Worm (Caenorhabditis elegans): ENCODE results near the gene fbxb-62.

The fbxb-62 gene

ce11 chrV:19260686-19261085, 41.1 kb downstream of the fbxb-62 start:
- TF ChIP-seq fkh-10 (GFP tag; optimal IDR thresholded peaks at IDR 0.05): no peak

ce11 chrV:19259403-19259802, 42.4 kb downstream of the fbxb-62 start:
- TF ChIP-seq nhr-77 (tag; optimal IDR thresholded peaks at IDR 0.05) (no peak), nfya-1 (tag; optimal IDR thresholded peaks at IDR 0.05; ENCODE audit: insufficient read depth) (no peak), egl-5 (tag; optimal IDR thresholded peaks at IDR 0.05) (no peak), elt-2 (tag; optimal IDR thresholded peaks at IDR 0.05) (no peak), ztf-11 (tag; optimal IDR thresholded peaks at IDR 0.05) (no peak), nhr-43 (tag; optimal IDR thresholded peaks at IDR 0.05; ENCODE audit: poor library complexity, severe bottlenecking) (no peak)

ce11 chrV:19257653-19258052, 44.2 kb downstream of the fbxb-62 start, which contains the start of gene F21D9.3:
Gene F21D9.3, minus strand, starts transcription at chrV:19257753.
- TF ChIP-seq elt-1 (tag; optimal IDR thresholded peaks at IDR 0.05): no peak
- TF ChIP-seq nhr-25 (tag; optimal IDR thresholded peaks at IDR 0.05): no peak
- TF ChIP-seq mml-1 (tag; optimal IDR thresholded peaks at IDR 0.05): no peak
- TF ChIP-seq tbx-2 (tag; optimal IDR thresholded peaks at IDR 0.05): no peak
- no peak for TF ChIP-seq pha-4 (tag; optimal IDR thresholded peaks at IDR 0.05)
- TF ChIP-seq skn-1 (tag; optimal IDR thresholded peaks at IDR 0.05): no peak

ce11 chrV:19253520-19253919, 48.3 kb downstream of the fbxb-62 start, which contains the start of gene F21D9.4:
Gene F21D9.4, plus strand, starts transcription at chrV:19253820.
- TF ChIP-seq elt-1 (tag; optimal IDR thresholded peaks at IDR 0.05) (no peak), hmg-11 (tag; optimal IDR thresholded peaks at IDR 0.05) (no peak), pha-4 (tag; optimal IDR thresholded peaks at IDR 0.05) (no peak), lin-39 (tag; optimal IDR thresholded peaks at IDR 0.05) (no peak), lin-15B (tag; optimal IDR thresholded peaks at IDR 0.05) (no peak), snpc-4 (tag; optimal IDR thresholded peaks at IDR 0.05) (no peak), egl-5 (tag; optimal IDR thresholded peaks at IDR 0.05) (no peak), fkh-2 (tag; optimal IDR thresholded peaks at IDR 0.05) (no peak)

ce11 chrV:19251844-19252243, 50.0 kb downstream of the fbxb-62 start, which contains the start of gene F21D9.11:
Gene F21D9.11, plus strand, starts transcription at chrV:19252144.
- no peak for TF ChIP-seq unc-39 (tag; optimal IDR thresholded peaks at IDR 0.05)
- no peak for TF ChIP-seq fkh-10 (GFP tag; optimal IDR thresholded peaks at IDR 0.05)
- no peak for TF ChIP-seq mdl-1 (tag; optimal IDR thresholded peaks at IDR 0.05)
- TF ChIP-seq lin-15B (tag; optimal IDR thresholded peaks at IDR 0.05): no peak
- no peak for TF ChIP-seq ceh-16 (tag; optimal IDR thresholded peaks at IDR 0.05)
- TF ChIP-seq jun-1 (tag; optimal IDR thresholded peaks at IDR 0.05): no peak
- no peak for TF ChIP-seq ceh-28 (tag; optimal IDR thresholded peaks at IDR 0.05)
- no peak for TF ChIP-seq mml-1 (tag; optimal IDR thresholded peaks at IDR 0.05)
- no peak for TF ChIP-seq egl-5 (tag; optimal IDR thresholded peaks at IDR 0.05)
